Worm (Caenorhabditis elegans): ENCODE measurements around the gene F21D5.9.

DNA sequence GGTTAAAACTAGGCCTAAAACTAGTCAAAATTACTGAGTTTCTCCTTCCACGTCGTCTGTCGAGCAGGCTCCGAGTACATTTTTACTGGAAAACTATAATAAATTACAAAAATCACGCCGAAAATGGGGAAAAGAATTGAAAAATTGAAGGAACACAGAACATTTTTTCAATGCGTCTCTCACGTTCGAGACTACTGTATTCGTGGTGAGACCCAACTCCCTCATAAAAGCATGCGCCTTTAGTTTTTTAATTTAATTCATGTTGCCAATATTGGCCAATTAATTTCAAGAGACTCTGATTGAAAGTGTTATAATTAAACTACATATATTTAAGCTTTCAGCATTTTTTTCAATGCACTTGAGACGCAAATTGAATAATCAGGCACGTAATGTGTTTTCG is 30.3 kb downstream of the F21D5.9 start:
- TF ChIP-seq fkh-10 (GFP tag; optimal IDR thresholded peaks at IDR 0.05) = no peak
- TF ChIP-seq C38D4.7 (GFP tag; optimal IDR thresholded peaks at IDR 0.05) = no peak
- no peak for TF ChIP-seq elt-2 (tag; optimal IDR thresholded peaks at IDR 0.05)
- no peak for TF ChIP-seq ets-4 (tag; optimal IDR thresholded peaks at IDR 0.05)
- TF ChIP-seq pqm-1 (tag; optimal IDR thresholded peaks at IDR 0.05) = no peak
